Fruit fly (Drosophila melanogaster): ENCODE measurements around the gene Tom.

Tom gene

dm6 chr3L:14986984-14987896 is 18.1 kb downstream of the Tom start:
- no peak for TF ChIP-seq Pif1B (GFP tag; optimal IDR thresholded peaks at IDR 0.05)
- TF ChIP-seq Pif1A (GFP tag; optimal IDR thresholded peaks at IDR 0.05): no peak
- peak; percentile 47 for TF ChIP-seq EcR (GFP tag; optimal IDR thresholded peaks at IDR 0.05)
- TF ChIP-seq CG17806 (tag; optimal IDR thresholded peaks at IDR 0.05): no peak
- no peak for TF ChIP-seq CG9948 (tag; optimal IDR thresholded peaks at IDR 0.05)
- peak; percentile 30; the same call in 1 of the 2 replicates for TF ChIP-seq Ets98B (GFP tag; IDR thresholded peaks at IDR 0.05)
- TF ChIP-seq CG12605 (GFP tag; IDR thresholded peaks at IDR 0.05): no peak
- TF ChIP-seq CG34367 (tag; optimal IDR thresholded peaks at IDR 0.05): no peak
- no peak for TF ChIP-seq CG32121 (GFP tag; IDR thresholded peaks at IDR 0.05)

- TF ChIP-seq CG12605 (GFP tag; IDR thresholded peaks at IDR 0.05): no peak
- no peak for TF ChIP-seq CG9948 (tag; optimal IDR thresholded peaks at IDR 0.05)
- no peak for TF ChIP-seq Pif1B (GFP tag; optimal IDR thresholded peaks at IDR 0.05)
- no peak for TF ChIP-seq gl (tag; optimal IDR thresholded peaks at IDR 0.05)
- TF ChIP-seq fd96Ca (GFP tag; IDR thresholded peaks at IDR 0.05): no peak
- no peak for TF ChIP-seq Ets98B (GFP tag; IDR thresholded peaks at IDR 0.05)
- no peak for TF ChIP-seq CG32121 (GFP tag; IDR thresholded peaks at IDR 0.05)
- TF ChIP-seq EcR (GFP tag; optimal IDR thresholded peaks at IDR 0.05): no peak
- TF ChIP-seq Snoo (tag; optimal IDR thresholded peaks at IDR 0.05): no peak
- no peak for TF ChIP-seq D1 (tag; optimal IDR thresholded peaks at IDR 0.05)
- TF ChIP-seq CG34367 (tag; optimal IDR thresholded peaks at IDR 0.05): no peak
- TF ChIP-seq Pif1A (GFP tag; optimal IDR thresholded peaks at IDR 0.05): no peak
- TF ChIP-seq CG8301 (tag; optimal IDR thresholded peaks at IDR 0.05): no peak
- TF ChIP-seq CG17806 (tag; optimal IDR thresholded peaks at IDR 0.05): no peak
- no peak for TF ChIP-seq CG8159 (tag; optimal IDR thresholded peaks at IDR 0.05)
- TF ChIP-seq CG4496 (GFP tag; IDR thresholded peaks at IDR 0.05): no peak
- TF ChIP-seq CG10348 (GFP tag; IDR thresholded peaks at IDR 0.05): no peak
- TF ChIP-seq CG15710 (tag; optimal IDR thresholded peaks at IDR 0.05): no peak
- TF ChIP-seq CG14655 (GFP tag; optimal IDR thresholded peaks at IDR 0.05): no peak
- TF ChIP-seq CG13204 (GFP tag; optimal IDR thresholded peaks at IDR 0.05): no peak
Observed at dm6 chr3L:14988231-14988630, 19.1 kb downstream of the Tom start.

dm6 chr3L:14989879-14990278 is 20.7 kb downstream of the Tom start:
- TF ChIP-seq CG15710 (tag; optimal IDR thresholded peaks at IDR 0.05): no peak
- TF ChIP-seq D1 (tag; optimal IDR thresholded peaks at IDR 0.05): no peak
- TF ChIP-seq gl (tag; optimal IDR thresholded peaks at IDR 0.05): no peak
- TF ChIP-seq EcR (GFP tag; optimal IDR thresholded peaks at IDR 0.05): no peak
- no peak for TF ChIP-seq CG8159 (tag; optimal IDR thresholded peaks at IDR 0.05)
- TF ChIP-seq CG9948 (tag; optimal IDR thresholded peaks at IDR 0.05): no peak
- TF ChIP-seq rn (GFP tag; IDR thresholded peaks at IDR 0.05): no peak
- no peak for TF ChIP-seq CG32121 (GFP tag; IDR thresholded peaks at IDR 0.05)
- TF ChIP-seq Pif1A (GFP tag; optimal IDR thresholded peaks at IDR 0.05): no peak
- no peak for TF ChIP-seq Pif1B (GFP tag; optimal IDR thresholded peaks at IDR 0.05)
- no peak for TF ChIP-seq CG8301 (tag; optimal IDR thresholded peaks at IDR 0.05)
- no peak for TF ChIP-seq fd96Ca (GFP tag; IDR thresholded peaks at IDR 0.05)
- no peak for TF ChIP-seq CG13204 (GFP tag; optimal IDR thresholded peaks at IDR 0.05)
- TF ChIP-seq Ets98B (GFP tag; IDR thresholded peaks at IDR 0.05): no peak
- TF ChIP-seq CG12605 (GFP tag; IDR thresholded peaks at IDR 0.05): no peak

dm6 chr3L:14992025-14992424 is 22.9 kb downstream of the Tom start, which contains the start of gene Zip71B:
TSS of gene Zip71B (plus strand) at chr3L:14992289.
- TF ChIP-seq gl (tag; optimal IDR thresholded peaks at IDR 0.05) (no peak), CG13204 (GFP tag; optimal IDR thresholded peaks at IDR 0.05) (no peak), Pif1A (GFP tag; optimal IDR thresholded peaks at IDR 0.05) (no peak), rn (GFP tag; IDR thresholded peaks at IDR 0.05) (no peak), CG14655 (GFP tag; optimal IDR thresholded peaks at IDR 0.05) (no peak), Pif1B (GFP tag; optimal IDR thresholded peaks at IDR 0.05) (no peak), Snoo (tag; optimal IDR thresholded peaks at IDR 0.05) (no peak), CG10348 (GFP tag; IDR thresholded peaks at IDR 0.05) (no peak), CG8301 (tag; optimal IDR thresholded peaks at IDR 0.05) (no peak), EcR (GFP tag; optimal IDR thresholded peaks at IDR 0.05) (no peak), CG15710 (tag; optimal IDR thresholded peaks at IDR 0.05) (no peak), D1 (tag; optimal IDR thresholded peaks at IDR 0.05) (no peak), CG34367 (tag; optimal IDR thresholded peaks at IDR 0.05) (no peak), fd96Ca (GFP tag; IDR thresholded peaks at IDR 0.05) (no peak)

dm6 chr3L:14992807-14993206 is 23.7 kb downstream of the Tom start:
- no peak for TF ChIP-seq CG9948 (tag; optimal IDR thresholded peaks at IDR 0.05)
- TF ChIP-seq CG8159 (tag; optimal IDR thresholded peaks at IDR 0.05): no peak
- TF ChIP-seq CG10348 (GFP tag; IDR thresholded peaks at IDR 0.05): no peak
- TF ChIP-seq rn (GFP tag; IDR thresholded peaks at IDR 0.05): no peak

- TF ChIP-seq CG8159 (tag; optimal IDR thresholded peaks at IDR 0.05) (peak; percentile 72), EcR (GFP tag; optimal IDR thresholded peaks at IDR 0.05) (peak; percentile 24), CG12605 (GFP tag; IDR thresholded peaks at IDR 0.05) (no peak), rn (GFP tag; IDR thresholded peaks at IDR 0.05) (peak; percentile 60; the same call in 1 of the 2 replicates), Pif1A (GFP tag; optimal IDR thresholded peaks at IDR 0.05) (no peak), CG4496 (GFP tag; IDR thresholded peaks at IDR 0.05) (peak; percentile 66; the same call in 1 of the 3 replicates), fd96Ca (GFP tag; IDR thresholded peaks at IDR 0.05) (peak; percentile 23; the same call in 1 of the 3 replicates), Pif1B (GFP tag; optimal IDR thresholded peaks at IDR 0.05) (no peak), Ets98B (GFP tag; IDR thresholded peaks at IDR 0.05) (no peak), CG17806 (tag; optimal IDR thresholded peaks at IDR 0.05) (no peak), gl (tag; optimal IDR thresholded peaks at IDR 0.05) (no peak), CG10348 (GFP tag; IDR thresholded peaks at IDR 0.05) (no peak), CG15710 (tag; optimal IDR thresholded peaks at IDR 0.05) (peak; percentile 0), CG32121 (GFP tag; IDR thresholded peaks at IDR 0.05) (peak; percentile 61), CG34367 (tag; optimal IDR thresholded peaks at IDR 0.05) (no peak)
Observed at dm6 chr3L:14999284-15000019, 30.3 kb downstream of the Tom start, which contains the start of the genes mRpL39 and Prosbeta2. TSS of gene mRpL39 (minus strand) at chr3L:14999666. TSS of gene Prosbeta2 (plus strand) at chr3L:14999951.
